Fruit fly (Drosophila melanogaster): ENCODE results near the gene dia.

dm6 chr2L:20796758-20797514, 39.0 kb downstream of the dia start, which contains the start of gene vari:
- TF ChIP-seq CG8478 (optimal IDR thresholded peaks at IDR 0.05) (no peak), Dll (optimal IDR thresholded peaks at IDR 0.05) (no peak)

Data from whole organism.